Worm (Caenorhabditis elegans): Measurements from ENCODE around the gene air-1.

air-1 gene

ce11 chrV:8221083-8221538, at the start of gene air-1, which contains the start of gene cogc-6:
Gene air-1, plus strand, starts transcription at chrV:8221488.
Gene cogc-6, minus strand, starts transcription at chrV:8221316.
- TF ChIP-seq lin-13 (GFP tag; optimal IDR thresholded peaks at IDR 0.05) (no peak), nhr-237 (tag; optimal IDR thresholded peaks at IDR 0.05) (no peak), fos-1 (tag; optimal IDR thresholded peaks at IDR 0.05) (no peak), ama-1 (optimal IDR thresholded peaks at IDR 0.05) (no peak), aly-2 (tag; optimal IDR thresholded peaks at IDR 0.05) (no peak), dmd-4 (tag; optimal IDR thresholded peaks at IDR 0.05) (no peak), nhr-23 (tag; optimal IDR thresholded peaks at IDR 0.05) (no peak), blmp-1 (tag; optimal IDR thresholded peaks at IDR 0.05; ENCODE audit: insufficient read depth) (no peak), mdl-1 (tag; optimal IDR thresholded peaks at IDR 0.05) (no peak), lin-11 (tag; optimal IDR thresholded peaks at IDR 0.05) (no peak), elt-1 (tag; optimal IDR thresholded peaks at IDR 0.05) (no peak), alr-1 (tag; optimal IDR thresholded peaks at IDR 0.05) (no peak), peb-1 (tag; optimal IDR thresholded peaks at IDR 0.05) (no peak), ztf-11 (tag; optimal IDR thresholded peaks at IDR 0.05) (no peak), gmeb-1 (tag; optimal IDR thresholded peaks at IDR 0.05) (peak; percentile 53), crh-2 (tag; optimal IDR thresholded peaks at IDR 0.05) (peak; percentile 88), lin-39 (tag; optimal IDR thresholded peaks at IDR 0.05) (no peak), nhr-11 (tag; optimal IDR thresholded peaks at IDR 0.05) (no peak), nhr-21 (tag; optimal IDR thresholded peaks at IDR 0.05) (no peak), snpc-4 (tag; optimal IDR thresholded peaks at IDR 0.05) (peak; percentile 11), lsy-2 (tag; optimal IDR thresholded peaks at IDR 0.05) (peak in 1 of 2 experiments; percentile 41), sem-4 (tag; optimal IDR thresholded peaks at IDR 0.05) (no peak), nhr-12 (tag; optimal IDR thresholded peaks at IDR 0.05) (no peak), nhr-10 (tag; optimal IDR thresholded peaks at IDR 0.05) (no peak), elt-3 (tag; optimal IDR thresholded peaks at IDR 0.05) (no peak), ZK546.5 (tag; optimal IDR thresholded peaks at IDR 0.05) (no peak), C34F6.9 (tag; optimal IDR thresholded peaks at IDR 0.05) (peak; percentile 48), ceh-16 (tag; optimal IDR thresholded peaks at IDR 0.05) (no peak), mbf-1 (tag; optimal IDR thresholded peaks at IDR 0.05) (no peak), ceh-82 (tag; optimal IDR thresholded peaks at IDR 0.05) (no peak), sma-3 (GFP tag; optimal IDR thresholded peaks at IDR 0.05) (no peak), Y55F3AM.14 (GFP tag; optimal IDR thresholded peaks at IDR 0.05) (no peak), zag-1 (tag; optimal IDR thresholded peaks at IDR 0.05) (no peak), R02D3.7 (tag; optimal IDR thresholded peaks at IDR 0.05) (no peak), egl-27 (tag; optimal IDR thresholded peaks at IDR 0.05) (no peak), sma-9 (GFP tag; optimal IDR thresholded peaks at IDR 0.05) (no peak), sma-9 (tag; optimal IDR thresholded peaks at IDR 0.05) (no peak), ztf-4 (tag; optimal IDR thresholded peaks at IDR 0.05) (no peak), unc-55 (GFP tag; optimal IDR thresholded peaks at IDR 0.05) (peak; percentile 34), nhr-6 (tag; optimal IDR thresholded peaks at IDR 0.05) (no peak), nhr-129 (tag; optimal IDR thresholded peaks at IDR 0.05) (peak; percentile 44), nhr-25 (tag; optimal IDR thresholded peaks at IDR 0.05) (no peak), mab-5 (tag; optimal IDR thresholded peaks at IDR 0.05) (no peak), F13H6.1 (tag; optimal IDR thresholded peaks at IDR 0.05) (no peak), nhr-77 (tag; optimal IDR thresholded peaks at IDR 0.05) (no peak), skn-1 (tag; optimal IDR thresholded peaks at IDR 0.05) (no peak), ztf-1 (GFP tag; conservative IDR thresholded peaks at IDR 0.05) (no peak), unc-62 (GFP tag; optimal IDR thresholded peaks at IDR 0.05) (no peak), unc-39 (tag; optimal IDR thresholded peaks at IDR 0.05) (no peak)
